Fruit fly (Drosophila melanogaster) Kc167 (cell line): Measurements from ENCODE around the gene CG5167.

ENCODE experiments used
- Myc ChIP-seq: fragments of >200 bp; optimal IDR thresholded peaks from 2 replicates; lab custom pipeline; 2017; ENCODE audit warnings: missing external identifiers
- Sin3A ChIP-seq: fragments of >200 bp; optimal IDR thresholded peaks from 2 replicates; lab custom pipeline; 2018; ENCODE audit warnings: missing external identifiers
- h ChIP-seq: fragments of >200 bp; optimal IDR thresholded peaks from 3 replicates; lab custom pipeline; 2018; ENCODE audit warnings: missing external identifiers
- psq ChIP-seq: fragments of >200 bp; optimal IDR thresholded peaks from 2 replicates; lab custom pipeline; 2017; ENCODE audit warnings: missing external identifiers

dm6 chr3R:12370643-12370995 is 35.7 kb upstream of the CG5167 start:
- no peak for TF ChIP-seq Sin3A (lab: Kevin White, UChicago)
- no peak for TF ChIP-seq h (lab: Kevin White, UChicago)
- no peak for TF ChIP-seq Myc (lab: Kevin White, UChicago)
- TF ChIP-seq psq (lab: Kevin White, UChicago) = no peak
